Worm (Caenorhabditis elegans): Measurements from ENCODE around the gene rpl-43.

The rpl-43 gene

DNA sequence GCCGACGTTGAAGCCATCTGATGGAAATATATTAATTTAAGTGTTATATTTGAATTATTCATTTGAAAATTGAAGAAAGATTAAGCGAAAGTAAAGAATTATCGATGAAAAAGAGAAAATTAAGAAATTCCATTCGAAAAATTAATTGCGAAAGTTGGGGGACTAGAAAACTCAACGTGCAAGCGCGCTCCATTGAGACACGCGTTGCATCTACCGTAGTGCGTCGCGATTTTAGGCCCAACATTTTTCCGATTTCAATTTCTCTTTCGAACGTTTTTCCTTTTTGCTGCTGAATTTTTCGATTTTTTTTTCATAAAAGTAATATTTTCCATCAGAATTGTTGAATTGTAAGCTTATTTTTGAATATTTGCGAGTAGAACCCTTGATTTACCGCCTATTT lies 737 bp upstream of the rpl-43 start, which contains the start of gene Y48B6A.1 (continued):
- TF ChIP-seq snpc-3.4 (tag; optimal IDR thresholded peaks at IDR 0.05) (peak; percentile 79), gei-17 (GFP tag; optimal IDR thresholded peaks at IDR 0.05) (peak; percentile 48), ztf-25 (GFP tag; IDR thresholded peaks at IDR 0.05) (peak; percentile 90), zfh-2 (GFP tag; conservative IDR thresholded peaks at IDR 0.05) (peak; percentile 66), nhr-120 (GFP tag; IDR thresholded peaks at IDR 0.05) (no peak), mes-4 (tag; optimal IDR thresholded peaks at IDR 0.05) (no peak), Y53F4B.3 (GFP tag; IDR thresholded peaks at IDR 0.05) (no peak), dpl-1 (GFP tag; optimal IDR thresholded peaks at IDR 0.05) (peak; percentile 65), Y56A3A.18 (GFP tag; IDR thresholded peaks at IDR 0.05) (0 out of 2 replicates have a peak, but pooled peaks have one; percentile 23), tbp1 (GFP tag; optimal IDR thresholded peaks at IDR 0.05) (peak; percentile 67), lir-1 (GFP tag; conservative IDR thresholded peaks at IDR 0.05) (peak; percentile 81), ztf-18 (tag; optimal IDR thresholded peaks at IDR 0.05) (peak; percentile 82), hrde-1 (tag; optimal IDR thresholded peaks at IDR 0.05; ENCODE audit: borderline replicate concordance) (no peak), madf-8 (GFP tag; conservative IDR thresholded peaks at IDR 0.05) (peak; percentile 68), atf-7 (tag; optimal IDR thresholded peaks at IDR 0.05) (peak; percentile 21), C17E4.6 (GFP tag; IDR thresholded peaks at IDR 0.05) (0 out of 2 replicates have a peak, but pooled peaks have one; percentile 20), ceh-100 (GFP tag; IDR thresholded peaks at IDR 0.05) (peak; percentile 89), tlf-1 (GFP tag; optimal IDR thresholded peaks at IDR 0.05) (peak; percentile 85), lin-26 (GFP tag; IDR thresholded peaks at IDR 0.05) (no peak), rpc-1 (optimal IDR thresholded peaks at IDR 0.05) (no peak), rpc-1 (tag; optimal IDR thresholded peaks at IDR 0.05) (peak; percentile 3), F22D6.2 (tag; optimal IDR thresholded peaks at IDR 0.05) (peak; percentile 38), ama-1 (optimal IDR thresholded peaks at IDR 0.05) (no peak), ama-1 (GFP tag; optimal IDR thresholded peaks at IDR 0.05) (no peak), snpc-1.1 (tag; optimal IDR thresholded peaks at IDR 0.05; ENCODE audit: insufficient read depth) (peak; percentile 64), ekl-4 (GFP tag; IDR thresholded peaks at IDR 0.05) (peak; percentile 89), attf-6 (GFP tag; IDR thresholded peaks at IDR 0.05) (0 out of 2 replicates have a peak, but pooled peaks have one; percentile 32), ets-4 (GFP tag; optimal IDR thresholded peaks at IDR 0.05) (no peak), pha-4 (tag; optimal IDR thresholded peaks at IDR 0.05) (peak; percentile 29), chd-7 (tag; optimal IDR thresholded peaks at IDR 0.05) (peak; percentile 30), madf-3 (GFP tag; IDR thresholded peaks at IDR 0.05) (peak; percentile 99), Y53G8AR.9 (GFP tag; conservative IDR thresholded peaks at IDR 0.05) (peak; percentile 93), aptf-2 (GFP tag; conservative IDR thresholded peaks at IDR 0.05) (peak; percentile 88), C06A6.2 (GFP tag; conservative IDR thresholded peaks at IDR 0.05) (no peak; the same call in 1 of the 2 replicates), nfya-1 (tag; optimal IDR thresholded peaks at IDR 0.05; ENCODE audit: borderline replicate concordance, insufficient read depth) (no peak), F57C9.4 (tag; optimal IDR thresholded peaks at IDR 0.05) (no peak), ztf-28 (GFP tag; IDR thresholded peaks at IDR 0.05) (peak; percentile 96), hmg-20 (GFP tag; IDR thresholded peaks at IDR 0.05) (no peak)

DNA sequence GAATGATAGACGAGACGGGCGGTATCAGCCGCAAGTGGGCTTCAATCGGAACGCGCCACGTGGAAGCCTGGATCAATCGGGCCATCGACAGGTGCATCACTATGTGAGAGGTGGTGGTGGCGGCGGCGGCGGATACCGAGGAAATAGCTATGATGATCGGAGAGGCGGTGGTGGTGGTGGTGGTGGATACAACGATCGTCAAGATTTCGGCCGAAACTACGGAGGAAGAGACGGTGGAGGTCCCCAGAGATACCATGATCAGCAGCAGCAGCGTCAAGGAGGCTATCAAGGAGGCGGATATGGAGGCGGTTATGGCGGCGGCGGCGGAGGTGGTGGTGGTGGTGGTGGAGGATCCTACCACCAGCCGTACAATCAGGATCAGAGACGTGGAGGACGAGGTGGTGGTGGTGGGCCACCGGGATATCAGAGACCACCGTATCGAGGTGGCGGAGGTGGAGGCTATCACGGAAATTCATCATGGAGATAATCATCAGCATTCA lies 10.4 kb downstream of the rpl-43 start:
- no peak for TF ChIP-seq lin-40 (tag; optimal IDR thresholded peaks at IDR 0.05)
- no peak for TF ChIP-seq cebp-2 (GFP tag; IDR thresholded peaks at IDR 0.05)
- peak; percentile 81 for TF ChIP-seq egrh-3 (GFP tag; IDR thresholded peaks at IDR 0.05)
- TF ChIP-seq cebp-1 (GFP tag; IDR thresholded peaks at IDR 0.05): 0 out of 2 replicates have a peak, but pooled peaks have one; percentile 20
- no peak for TF ChIP-seq cebp-1 (tag; optimal IDR thresholded peaks at IDR 0.05)
- TF ChIP-seq madf-8 (GFP tag; conservative IDR thresholded peaks at IDR 0.05): no peak
- no peak for TF ChIP-seq dpff-1 (tag; optimal IDR thresholded peaks at IDR 0.05)
- TF ChIP-seq zfh-2 (GFP tag; conservative IDR thresholded peaks at IDR 0.05): peak; percentile 78
- TF ChIP-seq tbx-9 (tag; optimal IDR thresholded peaks at IDR 0.05; ENCODE audit: borderline replicate concordance): no peak
- no peak for TF ChIP-seq hrde-1 (tag; optimal IDR thresholded peaks at IDR 0.05; ENCODE audit: borderline replicate concordance)
- TF ChIP-seq mcd-1 (GFP tag; IDR thresholded peaks at IDR 0.05): no peak
- no peak for TF ChIP-seq snpc-3.4 (tag; optimal IDR thresholded peaks at IDR 0.05)
- no peak for TF ChIP-seq sea-2 (GFP tag; IDR thresholded peaks at IDR 0.05)
- no peak for TF ChIP-seq egl-44 (GFP tag; IDR thresholded peaks at IDR 0.05)
- no peak for TF ChIP-seq nhr-120 (GFP tag; IDR thresholded peaks at IDR 0.05)
- TF ChIP-seq nfya-2 (GFP tag; IDR thresholded peaks at IDR 0.05): no peak
- TF ChIP-seq K12H6.12 (tag; optimal IDR thresholded peaks at IDR 0.05): no peak
